Fruit fly (Drosophila melanogaster) whole organism, embryonic: Measurements from ENCODE around the gene CG9497.

ENCODE experiments used
- B-H1 ChIP-seq: fragments of 200-800 bp; sonication (Bioruptor generic); IDR thresholded peaks from 3 replicates; pipeline ENCODE4 v1.3.6; 2022; ENCODE audit warnings: missing biosample characterization, missing genetic modification characterization
- BEAF-32 ChIP-seq: fragments of 200-800 bp; sonication (Bioruptor generic); optimal IDR thresholded peaks from 3 replicates; lab custom pipeline; 2017; ENCODE audit warnings: missing biosample characterization, missing genetic modification characterization, mild to moderate bottlenecking, moderate library complexity, missing genetic modification reagents
- Bgb ChIP-seq: fragments of 200-800 bp; sonication (Bioruptor generic); IDR thresholded peaks from 2 replicates; pipeline ENCODE4 v1.3.6; 2022; ENCODE audit warnings: missing biosample characterization, missing genetic modification characterization; ENCODE audit not compliant: partially characterized antibody
- CG1024 ChIP-seq: fragments of 200-800 bp; sonication (Bioruptor generic); IDR thresholded peaks from 2 replicates; pipeline ENCODE4 v1.3.6; 2022; ENCODE audit warnings: missing biosample characterization, missing genetic modification characterization
- CG10979 ChIP-seq: fragments of 200-800 bp; sonication (Bioruptor generic); optimal IDR thresholded peaks from 2 replicates; lab custom pipeline; 2018; ENCODE audit warnings: missing biosample characterization, mild to moderate bottlenecking, missing genetic modification characterization, moderate library complexity
- CG11560 ChIP-seq: fragments of 200-800 bp; sonication (Bioruptor generic); IDR thresholded peaks from 3 replicates; pipeline ENCODE4 v1.3.6; 2022; ENCODE audit warnings: missing biosample characterization, missing genetic modification characterization
- CG12299 ChIP-seq: fragments of 200-800 bp; sonication (Bioruptor generic); optimal IDR thresholded peaks from 2 replicates; lab custom pipeline; 2018; ENCODE audit warnings: missing biosample characterization, mild to moderate bottlenecking, missing genetic modification characterization
- CG13287 ChIP-seq: fragments of 200-800 bp; sonication (Bioruptor generic); IDR thresholded peaks from 2 replicates; pipeline ENCODE4 v1.3.6; 2022; ENCODE audit warnings: missing biosample characterization, missing genetic modification characterization; ENCODE audit not compliant: partially characterized antibody
- CG13296 ChIP-seq: fragments of 200-800 bp; sonication (Bioruptor generic); optimal IDR thresholded peaks from 3 replicates; lab custom pipeline; 2018; ENCODE audit warnings: missing biosample characterization, mild to moderate bottlenecking, missing genetic modification characterization
- CG14441 ChIP-seq: fragments of 200-800 bp; sonication (Bioruptor generic); IDR thresholded peaks from 2 replicates; pipeline ENCODE4 v1.3.6; 2022; ENCODE audit warnings: missing biosample characterization, missing genetic modification characterization
- CG15479 ChIP-seq: fragments of 200-800 bp; sonication (Bioruptor generic); optimal IDR thresholded peaks from 3 replicates; lab custom pipeline; 2019; ENCODE audit warnings: missing biosample characterization, mild to moderate bottlenecking, missing genetic modification characterization, moderate library complexity
- CG1603 ChIP-seq: fragments of 200-800 bp; sonication (Bioruptor generic); optimal IDR thresholded peaks from 2 replicates; lab custom pipeline; 2019; ENCODE audit warnings: missing biosample characterization, mild to moderate bottlenecking, missing genetic modification characterization, moderate library complexity
- CG16813 ChIP-seq: fragments of 200-800 bp; sonication (Bioruptor generic); IDR thresholded peaks from 3 replicates; pipeline ENCODE4 v1.3.6; 2022; ENCODE audit warnings: missing biosample characterization, missing genetic modification characterization; ENCODE audit not compliant: partially characterized antibody
- CG17361 ChIP-seq: fragments of 200-800 bp; sonication (Bioruptor generic); IDR thresholded peaks from 3 replicates; pipeline ENCODE4 v1.3.6; 2022; ENCODE audit warnings: missing biosample characterization, missing genetic modification characterization
- CG18476 ChIP-seq: fragments of 200-800 bp; sonication (Bioruptor generic); optimal IDR thresholded peaks from 2 replicates; lab custom pipeline; 2016; ENCODE audit warnings: missing biosample characterization, mild to moderate bottlenecking, missing genetic modification characterization
- CG2199 ChIP-seq: fragments of 200-800 bp; sonication (Bioruptor generic); IDR thresholded peaks from 3 replicates; pipeline ENCODE4 v1.3.6; 2022; ENCODE audit warnings: missing biosample characterization, missing genetic modification characterization
- CG3847 ChIP-seq: fragments of 200-800 bp; sonication (Bioruptor generic); IDR thresholded peaks from 2 replicates; pipeline ENCODE4 v1.3.6; 2022; ENCODE audit warnings: missing biosample characterization, missing genetic modification characterization
- CG4404 ChIP-seq: fragments of 200-800 bp; sonication (Bioruptor generic); IDR thresholded peaks from 2 replicates; pipeline ENCODE4 v1.3.6; 2022; ENCODE audit warnings: missing biosample characterization, missing genetic modification characterization
- CG7357 ChIP-seq: fragments of 200-800 bp; sonication (Bioruptor generic); IDR thresholded peaks from 3 replicates; pipeline ENCODE4 v1.3.6; 2022; ENCODE audit warnings: missing biosample characterization, missing genetic modification characterization
- Dad ChIP-seq: fragments of 200-800 bp; sonication (Bioruptor generic); optimal IDR thresholded peaks from 3 replicates; lab custom pipeline; 2016; ENCODE audit warnings: missing biosample characterization, missing genetic modification characterization
- E2f2 ChIP-seq: fragments of 200-800 bp; sonication (Bioruptor generic); IDR thresholded peaks from 2 replicates; pipeline ENCODE4 v1.3.6; 2022; ENCODE audit warnings: missing biosample characterization, missing genetic modification characterization
- Ets65A ChIP-seq: fragments of 200-800 bp; sonication (Bioruptor generic); peaks from one replicate; lab custom pipeline; 2016; ENCODE audit warnings: missing biosample characterization, missing genetic modification characterization
- Fer3 ChIP-seq: fragments of 200-800 bp; sonication (Bioruptor generic); optimal IDR thresholded peaks from 2 replicates; lab custom pipeline; 2018; ENCODE audit warnings: missing biosample characterization, mild to moderate bottlenecking, missing genetic modification characterization, moderate library complexity
- H2.0 ChIP-seq: fragments of 200-800 bp; sonication (Bioruptor generic); IDR thresholded peaks from 2 replicates; pipeline ENCODE4 v1.3.6; 2022; ENCODE audit warnings: missing biosample characterization, missing genetic modification characterization
- Hmx ChIP-seq: fragments of 200-800 bp; sonication (Bioruptor generic); optimal IDR thresholded peaks from 2 replicates; lab custom pipeline; 2016; ENCODE audit warnings: missing biosample characterization, missing genetic modification characterization
- Hr39 ChIP-seq: fragments of >200 bp; optimal IDR thresholded peaks from 2 replicates; lab custom pipeline; 2017
- NfI ChIP-seq: fragments of 200-800 bp; sonication (Bioruptor generic); optimal IDR thresholded peaks from 3 replicates; lab custom pipeline; 2018; ENCODE audit warnings: missing biosample characterization, mild to moderate bottlenecking, missing genetic modification characterization, moderate library complexity
- Poxn ChIP-seq: fragments of 200-800 bp; sonication (Bioruptor generic); IDR thresholded peaks from 2 replicates; pipeline ENCODE4 v1.3.6; 2022; ENCODE audit warnings: missing biosample characterization, missing genetic modification characterization
- Rfx ChIP-seq: fragments of 200-800 bp; sonication (Bioruptor generic); IDR thresholded peaks from 2 replicates; pipeline ENCODE4 v1.3.6; 2022; ENCODE audit warnings: missing biosample characterization, missing genetic modification characterization
- Spps ChIP-seq: fragments of 200-800 bp; sonication (Bioruptor generic); optimal IDR thresholded peaks from 2 replicates; lab custom pipeline; 2018; ENCODE audit warnings: missing biosample characterization, mild to moderate bottlenecking, missing genetic modification characterization
- Ssrp ChIP-seq: fragments of 200-800 bp; sonication (Bioruptor generic); optimal IDR thresholded peaks from 2 replicates; lab custom pipeline; 2018; ENCODE audit warnings: missing biosample characterization, mild to moderate bottlenecking, missing genetic modification characterization, moderate library complexity
- Trl ChIP-seq, 3 experiments: fragments of >200 bp in 2 of 3; fragments of 200-800 bp in 1 of 3; sonication (Bioruptor generic) in 1 of 3; optimal IDR thresholded peaks; 2 replicates in 1 of 3; 3 replicates in 2 of 3; lab custom pipeline; 2016 to 2017; ENCODE audit warnings: missing biosample characterization in 1 of 3, missing genetic modification characterization in 1 of 3
- Xrp1 ChIP-seq: fragments of 200-800 bp; sonication (Bioruptor generic); IDR thresholded peaks from 2 replicates; pipeline ENCODE4 v1.3.6; 2022; ENCODE audit warnings: missing biosample characterization, missing genetic modification characterization
- crol ChIP-seq: fragments of 200-800 bp; sonication (Bioruptor generic); IDR thresholded peaks from 2 replicates; pipeline ENCODE4 v1.3.6; 2022; ENCODE audit warnings: missing biosample characterization, missing genetic modification characterization
- dmrt99B ChIP-seq: fragments of 200-800 bp; sonication (Bioruptor generic); optimal IDR thresholded peaks from 2 replicates; lab custom pipeline; 2018; ENCODE audit warnings: missing biosample characterization, mild to moderate bottlenecking, missing genetic modification characterization, moderate library complexity
- fu2 ChIP-seq: fragments of 200-800 bp; sonication (Bioruptor generic); optimal IDR thresholded peaks from 2 replicates; lab custom pipeline; 2016; ENCODE audit warnings: missing biosample characterization, missing genetic modification characterization
- ham ChIP-seq: fragments of 200-800 bp; sonication (Bioruptor generic); IDR thresholded peaks from 2 replicates; pipeline ENCODE4 v1.3.6; 2022; ENCODE audit warnings: missing biosample characterization, missing genetic modification characterization
- jumu ChIP-seq: fragments of 200-800 bp; sonication (Bioruptor generic); optimal IDR thresholded peaks from 3 replicates; lab custom pipeline; 2016; ENCODE audit warnings: missing biosample characterization, missing genetic modification characterization
- klu ChIP-seq: fragments of 200-800 bp; sonication (Bioruptor generic); IDR thresholded peaks from 2 replicates; pipeline ENCODE4 v1.3.6; 2022; ENCODE audit warnings: missing biosample characterization, missing genetic modification characterization
- kni ChIP-seq: fragments of 200-800 bp; sonication (Bioruptor generic); optimal IDR thresholded peaks from 3 replicates; lab custom pipeline; 2017; ENCODE audit warnings: mild to moderate bottlenecking, missing biosample characterization, missing genetic modification reagents, missing genetic modification characterization
- lov ChIP-seq, 2 experiments: fragments of 200-800 bp in 1 of 2; fragments of >200 bp in 1 of 2; sonication (Bioruptor generic) in 1 of 2; IDR thresholded peaks in 1 of 2; optimal IDR thresholded peaks in 1 of 2; 2 replicates in 1 of 2; 3 replicates in 1 of 2; pipeline versions ENCODE4 v1.3.6 to Lab custom; 2017 to 2022; ENCODE audit warnings: missing biosample characterization in 1 of 2, missing genetic modification characterization in 1 of 2
- mld ChIP-seq: fragments of 200-800 bp; sonication (Bioruptor generic); IDR thresholded peaks from 3 replicates; pipeline ENCODE4 v1.3.6; 2022; ENCODE audit warnings: missing biosample characterization, missing genetic modification characterization; ENCODE audit not compliant: partially characterized antibody
- pum ChIP-seq: fragments of 200-800 bp; sonication (Bioruptor generic); optimal IDR thresholded peaks from 2 replicates; lab custom pipeline; 2016; ENCODE audit warnings: missing biosample characterization, missing genetic modification characterization
- schlank ChIP-seq: fragments of 200-800 bp; sonication (Bioruptor generic); optimal IDR thresholded peaks from 2 replicates; lab custom pipeline; 2018; ENCODE audit warnings: missing biosample characterization, mild to moderate bottlenecking, missing genetic modification characterization
- sd ChIP-seq: fragments of 200-800 bp; sonication (Bioruptor generic); optimal IDR thresholded peaks from 3 replicates; lab custom pipeline; 2018; ENCODE audit warnings: missing biosample characterization, mild to moderate bottlenecking, missing genetic modification characterization, moderate library complexity
- tin ChIP-seq: fragments of 200-800 bp; sonication (Bioruptor generic); optimal IDR thresholded peaks from 3 replicates; lab custom pipeline; 2016; ENCODE audit warnings: missing biosample characterization, missing genetic modification characterization
- unpg ChIP-seq: fragments of 200-800 bp; sonication (Bioruptor generic); optimal IDR thresholded peaks from 3 replicates; lab custom pipeline; 2018; ENCODE audit warnings: missing biosample characterization, mild to moderate bottlenecking, missing genetic modification characterization, moderate library complexity

The CG9497 gene

dm6 chr2L:6339010-6339897 lies 9.0 kb downstream of the CG9497 start (continued):
- TF ChIP-seq sd (tag; lab: Kevin White, UChicago) (no peak), CG11560 (no peak), mld (peak; percentile 31; the same call in 1 of the 3 replicates), lov (optimal IDR thresholded peaks at IDR 0.05; lab: Kevin White, UChicago) (no peak), lov (GFP tag; IDR thresholded peaks at IDR 0.05; lab: Robert Waterston, UW) (peak; percentile 4; the same call in 1 of the 3 replicates), ham (GFP tag; lab: Robert Waterston, UW) (no peak), CG15479 (GFP tag; lab: Kevin White, UChicago) (peak; percentile 39), Hmx (peak; percentile 12), pum (GFP tag; lab: Kevin White, UChicago) (peak; percentile 25), NfI (peak; percentile 14), Poxn (no peak), CG1603 (tag; lab: Kevin White, UChicago) (peak; percentile 52), CG16813 (GFP tag; lab: Robert Waterston, UW) (no peak), CG1024 (GFP tag; lab: Robert Waterston, UW) (no peak), Xrp1 (GFP tag; lab: Robert Waterston, UW) (peak; percentile 47; the same call in 1 of the 2 replicates), CG2199 (GFP tag; lab: Robert Waterston, UW) (peak; percentile 75; the same call in 2 of the 3 replicates), kni (GFP tag; lab: Kevin White, UChicago) (peak; percentile 97), Spps (peak; percentile 21), CG13296 (GFP tag; lab: Kevin White, UChicago) (peak; percentile 22), dmrt99B (tag; lab: Kevin White, UChicago) (peak; percentile 42), CG14441 (GFP tag; lab: Robert Waterston, UW) (peak; percentile 34; the same call in 1 of the 2 replicates), Rfx (GFP tag; lab: Robert Waterston, UW) (peak; percentile 66), CG10979 (tag; lab: Kevin White, UChicago) (peak; percentile 17), Hr39 (lab: Kevin White, UChicago) (no peak), CG7357 (GFP tag; lab: Robert Waterston, UW) (peak; percentile 39; the same call in 1 of the 3 replicates), tin (GFP tag; lab: Kevin White, UChicago) (peak; percentile 46), Bgb (GFP tag; lab: Robert Waterston, UW) (no peak), BEAF-32 (no peak), schlank (tag; lab: Kevin White, UChicago) (peak; percentile 42), klu (no peak), CG13287 (GFP tag; lab: Robert Waterston, UW) (no peak; the same call in 1 of the 2 replicates), B-H1 (GFP tag; lab: Robert Waterston, UW) (peak; percentile 19; the same call in 1 of the 3 replicates), CG17361 (GFP tag; lab: Robert Waterston, UW) (no peak), crol (peak; percentile 7), Fer3 (tag; lab: Kevin White, UChicago) (peak; percentile 46), CG4404 (GFP tag; lab: Robert Waterston, UW) (no peak), Ets65A (peak; percentile 91), Ssrp (tag; lab: Kevin White, UChicago) (peak; percentile 40), Dad (GFP tag; lab: Kevin White, UChicago) (peak; percentile 41), unpg (GFP tag; lab: Kevin White, UChicago) (peak; percentile 44), H2.0 (GFP tag; lab: Robert Waterston, UW) (peak; percentile 41; the same call in 1 of the 2 replicates), Trl (optimal IDR thresholded peaks at IDR 0.05; lab: Kevin White, UChicago) (peak; percentile 55 to 66), Trl (GFP tag; optimal IDR thresholded peaks at IDR 0.05; lab: Kevin White, UChicago) (peak; percentile 38), fu2 (peak; percentile 23), CG12299 (tag; lab: Kevin White, UChicago) (no peak), jumu (GFP tag; lab: Kevin White, UChicago) (peak; percentile 44), CG18476 (GFP tag; lab: Kevin White, UChicago) (peak; percentile 25), E2f2 (no peak), CG3847 (peak; percentile 33; the same call in 1 of the 2 replicates)
